Worm (Caenorhabditis elegans): Measurements from ENCODE around the gene Y38E10A.2.

The Y38E10A.2 gene

ce11 chrII:12577754-12578153 lies 4.3 kb upstream of the Y38E10A.2 start, which contains the start of gene clec-8:
Gene clec-8 (minus strand): TSS chrII:12578061.
- TF ChIP-seq tbx-37 (GFP tag; conservative IDR thresholded peaks at IDR 0.05) (no peak), tra-4 (tag; optimal IDR thresholded peaks at IDR 0.05) (no peak), F13C5.2 (tag; optimal IDR thresholded peaks at IDR 0.05) (no peak), hmg-4 (GFP tag; optimal IDR thresholded peaks at IDR 0.05) (no peak), sea-1 (GFP tag; conservative IDR thresholded peaks at IDR 0.05) (no peak), scrt-1 (GFP tag; IDR thresholded peaks at IDR 0.05) (no peak), ceh-36 (tag; optimal IDR thresholded peaks at IDR 0.05) (no peak), aly-1 (tag; optimal IDR thresholded peaks at IDR 0.05) (no peak), hmbx-1 (tag; optimal IDR thresholded peaks at IDR 0.05) (no peak), tbx-11 (GFP tag; IDR thresholded peaks at IDR 0.05) (no peak), hnd-1 (tag; optimal IDR thresholded peaks at IDR 0.05) (no peak), flt-1 (GFP tag; IDR thresholded peaks at IDR 0.05) (no peak), B0310.2 (tag; optimal IDR thresholded peaks at IDR 0.05) (no peak)

DNA sequence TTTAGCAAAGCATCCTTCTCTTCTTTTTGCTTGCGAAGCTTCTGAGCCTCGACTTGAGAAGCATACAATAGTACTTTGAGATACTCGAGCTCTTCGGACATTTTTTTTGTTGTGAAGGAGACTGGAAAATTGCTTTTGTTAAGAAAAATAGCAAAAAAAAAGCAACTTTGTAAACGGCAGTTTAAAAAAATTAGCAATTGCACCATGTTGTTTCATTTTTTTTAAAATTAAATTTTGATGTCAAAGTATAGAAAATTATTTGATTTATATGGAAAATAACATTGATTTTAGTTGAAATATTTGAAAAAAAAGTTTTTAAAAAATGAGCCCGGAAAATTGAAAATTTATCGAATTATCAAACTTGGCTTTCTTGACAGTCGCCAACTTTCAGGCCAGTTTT lies 1.2 kb upstream of the Y38E10A.2 start, which contains the start of gene Y38E10A.3:
Gene Y38E10A.3 (minus strand): TSS at position 101 of the 400 bp plus-strand sequence.
- TF ChIP-seq tbx-11 (GFP tag; IDR thresholded peaks at IDR 0.05): no peak
- TF ChIP-seq flt-1 (GFP tag; IDR thresholded peaks at IDR 0.05): no peak
- no peak for TF ChIP-seq ets-7 (tag; optimal IDR thresholded peaks at IDR 0.05)
- TF ChIP-seq ama-1 (optimal IDR thresholded peaks at IDR 0.05): no peak
- TF ChIP-seq ceh-13 (GFP tag; optimal IDR thresholded peaks at IDR 0.05): no peak

ce11 chrII:12572760-12573159 lies 681 bp downstream of the Y38E10A.2 start, which contains the start of gene Y38E10A.35:
Gene Y38E10A.35 (minus strand): TSS chrII:12572860.
- TF ChIP-seq tbx-37 (GFP tag; conservative IDR thresholded peaks at IDR 0.05) (no peak), tra-4 (tag; optimal IDR thresholded peaks at IDR 0.05) (no peak), B0310.2 (tag; optimal IDR thresholded peaks at IDR 0.05) (no peak), pes-1 (GFP tag; IDR thresholded peaks at IDR 0.05) (no peak), ets-7 (tag; optimal IDR thresholded peaks at IDR 0.05) (no peak), hmg-4 (GFP tag; optimal IDR thresholded peaks at IDR 0.05) (no peak), hmbx-1 (tag; optimal IDR thresholded peaks at IDR 0.05) (no peak), F13C5.2 (tag; optimal IDR thresholded peaks at IDR 0.05) (no peak), scrt-1 (GFP tag; IDR thresholded peaks at IDR 0.05) (no peak), ama-1 (optimal IDR thresholded peaks at IDR 0.05) (no peak), ceh-13 (GFP tag; optimal IDR thresholded peaks at IDR 0.05) (no peak), hnd-1 (tag; optimal IDR thresholded peaks at IDR 0.05) (no peak), aly-1 (tag; optimal IDR thresholded peaks at IDR 0.05) (no peak), sea-1 (GFP tag; conservative IDR thresholded peaks at IDR 0.05) (no peak)

DNA sequence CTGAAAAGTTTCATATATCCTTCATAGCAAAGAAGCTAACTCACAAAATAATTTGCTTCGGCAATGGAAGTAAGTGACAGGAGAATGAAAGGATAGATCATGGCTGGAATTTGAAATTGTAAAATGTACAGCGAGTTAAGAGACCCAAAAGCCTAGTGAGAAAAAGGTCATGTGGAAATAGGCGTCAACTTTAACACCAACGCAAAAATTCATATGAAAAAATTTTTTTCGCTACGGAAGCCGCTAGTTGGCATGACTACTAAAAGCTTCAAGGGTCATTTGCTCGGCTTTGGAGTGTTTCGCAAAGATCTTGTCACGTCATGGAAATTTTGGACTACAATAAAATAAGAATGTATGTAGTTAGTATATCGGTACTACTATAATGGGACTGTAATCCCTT lies 2.9 kb downstream of the Y38E10A.2 start, which contains the start of gene Y38E10A.1:
Gene Y38E10A.1 (minus strand): TSS at position 101 of the 400 bp plus-strand sequence.
- no peak for TF ChIP-seq scrt-1 (GFP tag; IDR thresholded peaks at IDR 0.05)
- no peak for TF ChIP-seq pes-1 (GFP tag; IDR thresholded peaks at IDR 0.05)
- no peak for TF ChIP-seq hmg-4 (GFP tag; optimal IDR thresholded peaks at IDR 0.05)
- TF ChIP-seq aly-1 (tag; optimal IDR thresholded peaks at IDR 0.05): no peak
- TF ChIP-seq sea-1 (GFP tag; conservative IDR thresholded peaks at IDR 0.05): no peak
- no peak for TF ChIP-seq F13C5.2 (tag; optimal IDR thresholded peaks at IDR 0.05)
- no peak for TF ChIP-seq hmbx-1 (tag; optimal IDR thresholded peaks at IDR 0.05)
- no peak for TF ChIP-seq tbx-11 (GFP tag; IDR thresholded peaks at IDR 0.05)
- TF ChIP-seq B0310.2 (tag; optimal IDR thresholded peaks at IDR 0.05): no peak
- TF ChIP-seq tra-4 (tag; optimal IDR thresholded peaks at IDR 0.05): no peak
- TF ChIP-seq ceh-36 (tag; optimal IDR thresholded peaks at IDR 0.05): no peak
- TF ChIP-seq ets-7 (tag; optimal IDR thresholded peaks at IDR 0.05): no peak
- TF ChIP-seq ama-1 (optimal IDR thresholded peaks at IDR 0.05): no peak
- TF ChIP-seq flt-1 (GFP tag; IDR thresholded peaks at IDR 0.05): no peak
- TF ChIP-seq tbx-37 (GFP tag; conservative IDR thresholded peaks at IDR 0.05): no peak
- no peak for TF ChIP-seq ceh-13 (GFP tag; optimal IDR thresholded peaks at IDR 0.05)
- no peak for TF ChIP-seq hnd-1 (tag; optimal IDR thresholded peaks at IDR 0.05)

- TF ChIP-seq hnd-1 (tag; optimal IDR thresholded peaks at IDR 0.05): no peak
Observed at ce11 chrII:12565851-12566250, 7.6 kb downstream of the Y38E10A.2 start, which contains the start of gene F49C5.7. Gene F49C5.7 (plus strand): TSS chrII:12566151.

ce11 chrII:12560210-12560609 lies 13.2 kb downstream of the Y38E10A.2 start, which contains the start of gene F49C5.12:
Gene F49C5.12 (minus strand): TSS chrII:12560310.
- TF ChIP-seq hnd-1 (tag; optimal IDR thresholded peaks at IDR 0.05) (no peak), sea-1 (GFP tag; conservative IDR thresholded peaks at IDR 0.05) (no peak), hmg-4 (GFP tag; optimal IDR thresholded peaks at IDR 0.05) (no peak), B0310.2 (tag; optimal IDR thresholded peaks at IDR 0.05) (no peak), hmbx-1 (tag; optimal IDR thresholded peaks at IDR 0.05) (no peak), ets-7 (tag; optimal IDR thresholded peaks at IDR 0.05) (no peak), scrt-1 (GFP tag; IDR thresholded peaks at IDR 0.05) (no peak), flt-1 (GFP tag; IDR thresholded peaks at IDR 0.05) (no peak), ceh-13 (GFP tag; optimal IDR thresholded peaks at IDR 0.05) (no peak)

DNA sequence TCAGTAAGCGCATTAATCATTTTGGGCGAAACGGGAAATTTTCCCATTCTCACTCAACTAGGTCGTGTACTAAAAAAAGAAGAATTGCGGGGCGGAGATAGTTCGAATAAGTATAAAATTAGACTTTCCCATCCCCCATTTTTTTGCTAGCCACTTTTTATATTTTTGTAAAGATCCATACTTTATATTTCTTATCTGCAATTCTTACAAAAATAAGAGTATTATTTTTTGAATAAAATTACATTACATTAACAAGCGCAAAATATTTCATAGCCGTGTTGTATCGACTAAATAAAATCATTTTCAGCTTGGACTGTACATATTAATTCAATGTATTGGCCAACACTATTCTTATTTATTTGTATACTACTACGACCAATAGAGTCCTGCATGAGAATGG lies 17.9 kb downstream of the Y38E10A.2 start, which contains the start of gene F49C5.11:
Gene F49C5.11 (plus strand): TSS at position 301 of the 400 bp plus-strand sequence.
- TF ChIP-seq ets-7 (tag; optimal IDR thresholded peaks at IDR 0.05): no peak
- no peak for TF ChIP-seq flt-1 (GFP tag; IDR thresholded peaks at IDR 0.05)
- no peak for TF ChIP-seq tra-4 (tag; optimal IDR thresholded peaks at IDR 0.05)
- TF ChIP-seq aly-1 (tag; optimal IDR thresholded peaks at IDR 0.05): no peak
- TF ChIP-seq scrt-1 (GFP tag; IDR thresholded peaks at IDR 0.05): no peak
- TF ChIP-seq tbx-37 (GFP tag; conservative IDR thresholded peaks at IDR 0.05): no peak
- TF ChIP-seq hnd-1 (tag; optimal IDR thresholded peaks at IDR 0.05): no peak
- TF ChIP-seq ceh-36 (tag; optimal IDR thresholded peaks at IDR 0.05): no peak
- no peak for TF ChIP-seq tbx-11 (GFP tag; IDR thresholded peaks at IDR 0.05)
- no peak for TF ChIP-seq hmg-4 (GFP tag; optimal IDR thresholded peaks at IDR 0.05)
- TF ChIP-seq pes-1 (GFP tag; IDR thresholded peaks at IDR 0.05): no peak
- no peak for TF ChIP-seq sea-1 (GFP tag; conservative IDR thresholded peaks at IDR 0.05)
- no peak for TF ChIP-seq ama-1 (optimal IDR thresholded peaks at IDR 0.05)
- no peak for TF ChIP-seq F13C5.2 (tag; optimal IDR thresholded peaks at IDR 0.05)
- no peak for TF ChIP-seq B0310.2 (tag; optimal IDR thresholded peaks at IDR 0.05)
- TF ChIP-seq ceh-13 (GFP tag; optimal IDR thresholded peaks at IDR 0.05): no peak
- no peak for TF ChIP-seq hmbx-1 (tag; optimal IDR thresholded peaks at IDR 0.05)

Measured in whole organism, early embryonic.